Worm (Caenorhabditis elegans) whole organism, L2 larva: ENCODE measurements around the gene exc-9.

ENCODE experiments used
- alr-1 ChIP-seq: fragments of 150-350 bp; optimal IDR thresholded peaks from 2 replicates; lab custom pipeline; 2014; ENCODE audit warnings: missing biosample characterization, missing genetic modification characterization
- lin-13 ChIP-seq: fragments of 150-350 bp; optimal IDR thresholded peaks from 2 replicates; lab custom pipeline; 2014; ENCODE audit warnings: missing biosample characterization, missing genetic modification reagents, missing genetic modification characterization
- lin-39 ChIP-seq: fragments of 150-350 bp; optimal IDR thresholded peaks from 2 replicates; lab custom pipeline; 2014; ENCODE audit warnings: missing biosample characterization, missing genetic modification reagents, missing genetic modification characterization
- nhr-11 ChIP-seq: fragments of 150-350 bp; optimal IDR thresholded peaks from 2 replicates; lab custom pipeline; 2014; ENCODE audit warnings: missing biosample characterization, missing genetic modification characterization
- nhr-25 ChIP-seq: fragments of 150-350 bp; sonication (generic microtip); optimal IDR thresholded peaks from 3 replicates; lab custom pipeline; 2014; ENCODE audit warnings: missing biosample characterization, missing genetic modification characterization
- snpc-4 ChIP-seq: fragments of 150-350 bp; optimal IDR thresholded peaks from 2 replicates; lab custom pipeline; 2014; ENCODE audit warnings: missing biosample characterization, missing genetic modification characterization
- ztf-11 ChIP-seq: sonication (generic microtip); optimal IDR thresholded peaks from 2 replicates; lab custom pipeline; 2017; ENCODE audit warnings: missing biosample characterization, missing genetic modification characterization

ce11 chrIV:7956643-7957317, 16.0 kb upstream of the exc-9 start, which contains the start of gene csr-1:
- TF ChIP-seq ztf-11 (tag; lab: Kevin White, UChicago) (no peak), nhr-25 (no peak), lin-39 (no peak), nhr-11 (no peak), snpc-4 (tag; lab: Kevin White, UChicago) (no peak), alr-1 (tag; lab: Kevin White, UChicago) (no peak), lin-13 (GFP tag; lab: Kevin White, UChicago) (no peak)
